Worm (Caenorhabditis elegans): ENCODE results near the gene gna-1.

DNA sequence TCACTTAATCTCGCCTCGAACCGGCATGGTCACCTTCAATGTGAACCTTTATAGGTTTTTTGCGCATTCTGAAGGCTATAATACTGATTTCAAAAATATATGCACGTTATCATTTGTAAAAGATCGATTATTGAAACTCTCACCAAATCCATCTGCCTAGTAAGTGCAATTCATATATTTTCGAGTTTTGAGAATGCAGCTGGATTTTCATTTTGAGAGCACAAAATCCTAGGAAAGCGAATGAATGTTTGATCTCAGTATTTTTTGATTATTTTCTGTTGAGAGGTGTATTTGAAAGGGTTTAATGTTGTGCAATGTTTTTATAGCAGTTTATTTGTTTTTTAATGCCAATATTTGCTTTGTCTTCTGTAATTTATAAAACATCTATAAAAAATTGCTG, 43.9 kb downstream of the gna-1 start:
- TF ChIP-seq ceh-100 (GFP tag; IDR thresholded peaks at IDR 0.05) (no peak), ama-1 (optimal IDR thresholded peaks at IDR 0.05) (no peak), ama-1 (GFP tag; optimal IDR thresholded peaks at IDR 0.05) (no peak), B0336.3 (GFP tag; IDR thresholded peaks at IDR 0.05) (no peak), sptf-2 (GFP tag; optimal IDR thresholded peaks at IDR 0.05) (no peak), rec-8 (tag; optimal IDR thresholded peaks at IDR 0.05) (no peak), unc-62 (GFP tag; optimal IDR thresholded peaks at IDR 0.05) (no peak), nfya-1 (tag; optimal IDR thresholded peaks at IDR 0.05; ENCODE audit: borderline replicate concordance, insufficient read depth) (no peak), F55B11.4 (tag; optimal IDR thresholded peaks at IDR 0.05; ENCODE audit: borderline replicate concordance, insufficient read depth) (no peak), B0261.1 (tag; optimal IDR thresholded peaks at IDR 0.05) (no peak), Y53F4B.3 (GFP tag; IDR thresholded peaks at IDR 0.05) (no peak), egrh-3 (GFP tag; IDR thresholded peaks at IDR 0.05) (no peak), Y56A3A.18 (GFP tag; IDR thresholded peaks at IDR 0.05) (no peak), snpc-1.1 (tag; optimal IDR thresholded peaks at IDR 0.05; ENCODE audit: insufficient read depth) (no peak)
